Worm (Caenorhabditis elegans) whole organism, L1 larva: ENCODE measurements around the gene F08G2.4.
"Not testable (repeated sequence)": the region's sequence is repeated elsewhere in the genome, so short reads cannot be mapped to it uniquely, and the experiment has no call there.

Experiments used
- ama-1 ChIP-seq: fragments of 150-350 bp; optimal IDR thresholded peaks from 2 replicates; lab custom pipeline; 2014
- ceh-82 ChIP-seq, 3 experiments: fragments of 150-350 bp in 1 of 3; sonication (generic microtip) in 2 of 3; optimal IDR thresholded peaks; 2 replicates each; lab custom pipeline; 2014 to 2017; ENCODE audit warnings: missing biosample characterization in 3 of 3, missing genetic modification characterization in 3 of 3
- ceh-88 ChIP-seq: fragments of 200-800 bp; sonication (Bioruptor generic); IDR thresholded peaks from 2 replicates; pipeline ENCODE4 v1.3.6; 2022; ENCODE audit warnings: missing genetic modification characterization, missing compliant biosample characterization
- dpl-1 ChIP-seq, 3 experiments: fragments of 150-350 bp in 2 of 3; sonication (generic microtip) in 1 of 3; optimal IDR thresholded peaks; 2 replicates each; lab custom pipeline; 2014 to 2017; ENCODE audit warnings: missing biosample characterization in 3 of 3, missing genetic modification characterization in 3 of 3, missing genetic modification reagents in 3 of 3
- dsc-1 ChIP-seq: sonication (generic microtip); optimal IDR thresholded peaks from 2 replicates; lab custom pipeline; 2016; ENCODE audit warnings: mild to moderate bottlenecking, missing genetic modification characterization, missing compliant biosample characterization
- efl-1 ChIP-seq, 4 experiments: fragments of 150-350 bp; optimal IDR thresholded peaks in 3 of 4; peaks in 1 of 4; 1 replicate in 1 of 4; 2 replicates in 3 of 4; lab custom pipeline; 2014; ENCODE audit warnings: missing biosample characterization in 2 of 4, missing genetic modification characterization in 2 of 4, missing genetic modification reagents in 2 of 4
- efl-3 ChIP-seq: fragments of 200-800 bp; sonication (Bioruptor generic); optimal IDR thresholded peaks from 2 replicates; lab custom pipeline; 2018; ENCODE audit warnings: mild to moderate bottlenecking, missing genetic modification characterization, missing compliant biosample characterization
- elt-2 ChIP-seq: sonication (generic microtip); optimal IDR thresholded peaks from 2 replicates; lab custom pipeline; 2016; ENCODE audit warnings: missing genetic modification characterization, mild to moderate bottlenecking, inconsistent platforms, missing compliant biosample characterization, missing genetic modification reagents
- elt-3 ChIP-seq, 6 experiments: fragments of 150-350 bp in 1 of 6; sonication (generic microtip); optimal IDR thresholded peaks; 2 replicates each; lab custom pipeline; 2017 to 2018; ENCODE audit warnings: missing biosample characterization in 6 of 6, missing genetic modification characterization in 6 of 6, inconsistent platforms in 1 of 6
- fkh-8 ChIP-seq: sonication (generic microtip); optimal IDR thresholded peaks from 2 replicates; lab custom pipeline; 2016; ENCODE audit warnings: mild to moderate bottlenecking, missing genetic modification characterization, missing compliant biosample characterization
- fos-1 ChIP-seq: fragments of 150-350 bp; optimal IDR thresholded peaks from 2 replicates; lab custom pipeline; 2014; ENCODE audit warnings: missing biosample characterization, missing genetic modification characterization
- isw-1 ChIP-seq: fragments of 200-800 bp; sonication (Bioruptor generic); IDR thresholded peaks from 2 replicates; pipeline ENCODE4 v1.3.6; 2022; ENCODE audit warnings: missing genetic modification characterization, missing compliant biosample characterization
- jun-1 ChIP-seq: fragments of 150-350 bp; optimal IDR thresholded peaks from 2 replicates; lab custom pipeline; 2014; ENCODE audit warnings: missing biosample characterization, missing genetic modification reagents, missing genetic modification characterization
- lin-14 ChIP-seq: fragments of 200-800 bp; sonication (Bioruptor generic); optimal IDR thresholded peaks from 2 replicates; lab custom pipeline; 2018; ENCODE audit warnings: mild to moderate bottlenecking, missing genetic modification characterization, moderate library complexity, missing compliant biosample characterization
- lin-35 ChIP-seq, 2 experiments: fragments of 150-350 bp; optimal IDR thresholded peaks; 2 replicates each; lab custom pipeline; 2014; ENCODE audit warnings: missing biosample characterization in 2 of 2, missing genetic modification characterization in 2 of 2, missing genetic modification reagents in 2 of 2
- lin-39 ChIP-seq: fragments of 150-350 bp; optimal IDR thresholded peaks from 2 replicates; lab custom pipeline; 2014; ENCODE audit warnings: missing biosample characterization, missing genetic modification reagents, missing genetic modification characterization
- lir-3 ChIP-seq: sonication (generic microtip); optimal IDR thresholded peaks from 2 replicates; lab custom pipeline; 2016; ENCODE audit warnings: mild to moderate bottlenecking, missing genetic modification characterization, moderate library complexity, missing compliant biosample characterization; ENCODE audit not compliant: poor library complexity
- lsy-2 ChIP-seq, 2 experiments: fragments of 150-350 bp; optimal IDR thresholded peaks; 2 replicates each; lab custom pipeline; 2014; ENCODE audit warnings: missing biosample characterization in 2 of 2, missing genetic modification characterization in 2 of 2
- mep-1 ChIP-seq: fragments of 150-350 bp; optimal IDR thresholded peaks from 2 replicates; lab custom pipeline; 2014; ENCODE audit warnings: missing biosample characterization, missing genetic modification characterization
- nhr-11 ChIP-seq: fragments of 150-350 bp; optimal IDR thresholded peaks from 2 replicates; lab custom pipeline; 2014; ENCODE audit warnings: missing biosample characterization, missing genetic modification characterization
- nhr-19 ChIP-seq: fragments of 200-800 bp; sonication (Bioruptor generic); conservative IDR thresholded peaks from 2 replicates; pipeline ENCODE4 v1.3.6; 2022; ENCODE audit warnings: missing genetic modification characterization, missing compliant biosample characterization
- nhr-20 ChIP-seq: sonication (generic microtip); optimal IDR thresholded peaks from 2 replicates; lab custom pipeline; 2016; ENCODE audit warnings: mild to moderate bottlenecking, missing genetic modification characterization, missing compliant biosample characterization
- nhr-47 ChIP-seq: sonication (generic microtip); optimal IDR thresholded peaks from 2 replicates; lab custom pipeline; 2016; ENCODE audit warnings: mild to moderate bottlenecking, missing genetic modification characterization, moderate library complexity, missing compliant biosample characterization
- nhr-71 ChIP-seq: sonication (generic microtip); optimal IDR thresholded peaks from 2 replicates; lab custom pipeline; 2016; ENCODE audit warnings: mild to moderate bottlenecking, missing genetic modification characterization, moderate library complexity, missing compliant biosample characterization
- nhr-77 ChIP-seq: fragments of 150-350 bp; optimal IDR thresholded peaks from 2 replicates; lab custom pipeline; 2014; ENCODE audit warnings: missing biosample characterization, missing genetic modification characterization
- nhr-85 ChIP-seq: sonication (generic microtip); peaks from one replicate; lab custom pipeline; 2016; ENCODE audit warnings: missing genetic modification characterization, inconsistent platforms, missing compliant biosample characterization
- nhr-90 ChIP-seq: sonication (generic microtip); optimal IDR thresholded peaks from 2 replicates; lab custom pipeline; 2016; ENCODE audit warnings: mild to moderate bottlenecking, missing genetic modification characterization, missing compliant biosample characterization; ENCODE audit not compliant: poor library complexity
- pqm-1 ChIP-seq: sonication (generic microtip); optimal IDR thresholded peaks from 3 replicates; lab custom pipeline; 2017; ENCODE audit warnings: missing biosample characterization, missing genetic modification characterization
- rnt-1 ChIP-seq: sonication (generic microtip); optimal IDR thresholded peaks from 2 replicates; lab custom pipeline; 2016; ENCODE audit warnings: mild to moderate bottlenecking, missing genetic modification characterization, moderate library complexity, missing compliant biosample characterization
- skn-1 ChIP-seq: fragments of 150-350 bp; optimal IDR thresholded peaks from 2 replicates; lab custom pipeline; 2014; ENCODE audit warnings: missing biosample characterization, missing genetic modification characterization
- snpc-4 ChIP-seq: fragments of 150-350 bp; optimal IDR thresholded peaks from 2 replicates; lab custom pipeline; 2014; ENCODE audit warnings: missing biosample characterization, missing genetic modification characterization
- snu-23 ChIP-seq: sonication (generic microtip); optimal IDR thresholded peaks from 2 replicates; lab custom pipeline; 2016; ENCODE audit warnings: missing genetic modification characterization, missing compliant biosample characterization
- sox-4 ChIP-seq: sonication (generic microtip); optimal IDR thresholded peaks from 2 replicates; lab custom pipeline; 2016; ENCODE audit warnings: missing genetic modification characterization, missing compliant biosample characterization
- sup-37 ChIP-seq: fragments of 200-800 bp; sonication (Bioruptor generic); optimal IDR thresholded peaks from 2 replicates; lab custom pipeline; 2018; ENCODE audit warnings: mild to moderate bottlenecking, missing genetic modification characterization, missing compliant biosample characterization
- swsn-7 ChIP-seq: sonication (generic microtip); optimal IDR thresholded peaks from 2 replicates; lab custom pipeline; 2016; ENCODE audit warnings: missing genetic modification characterization, missing compliant biosample characterization
- tbx-2 ChIP-seq: sonication (generic microtip); optimal IDR thresholded peaks from 2 replicates; lab custom pipeline; 2016; ENCODE audit warnings: missing genetic modification characterization, missing compliant biosample characterization
- unc-130 ChIP-seq: fragments of 150-350 bp; optimal IDR thresholded peaks from 2 replicates; lab custom pipeline; 2017; ENCODE audit warnings: missing biosample characterization, missing genetic modification characterization, inconsistent platforms
- unc-86 ChIP-seq: sonication (generic microtip); optimal IDR thresholded peaks from 2 replicates; lab custom pipeline; 2016; ENCODE audit warnings: missing genetic modification characterization, missing compliant biosample characterization
- xbp-1 ChIP-seq: sonication (generic microtip); optimal IDR thresholded peaks from 2 replicates; lab custom pipeline; 2016; ENCODE audit warnings: missing genetic modification characterization, missing compliant biosample characterization
- ztf-11 ChIP-seq, 2 experiments: sonication (generic microtip); optimal IDR thresholded peaks; 2 replicates each; lab custom pipeline; 2016 to 2017; ENCODE audit warnings: missing genetic modification characterization in 2 of 2, missing biosample characterization in 1 of 2, missing compliant biosample characterization in 1 of 2

F08G2.4 gene

DNA sequence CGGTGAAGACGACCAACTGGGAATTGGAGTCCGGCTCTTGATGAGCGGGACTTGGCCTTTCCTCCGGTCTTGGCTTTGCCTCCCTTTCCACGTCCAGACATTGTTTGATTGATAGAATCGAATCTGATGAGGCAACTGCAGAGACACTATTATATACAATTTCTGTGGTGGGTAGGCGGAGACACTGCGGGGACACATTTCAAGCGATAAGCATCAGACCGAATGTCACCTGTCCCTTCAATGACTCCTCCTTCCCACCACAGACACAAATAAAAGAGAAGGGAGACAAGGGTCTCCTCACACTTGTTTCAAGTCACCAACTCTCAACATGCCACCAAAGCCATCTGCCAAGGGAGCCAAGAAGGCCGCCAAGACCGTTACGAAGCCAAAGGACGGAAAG lies 12.4 kb upstream of the F08G2.4 start, which contains the start of gene his-16:
his-16 (minus strand) TSS at position 101 of the 400 bp plus-strand sequence.
- TF ChIP-seq sup-37 (GFP tag; lab: Kevin White, UChicago); pqm-1; nhr-11 (tag; lab: Kevin White, UChicago): not testable (repeated sequence)

DNA sequence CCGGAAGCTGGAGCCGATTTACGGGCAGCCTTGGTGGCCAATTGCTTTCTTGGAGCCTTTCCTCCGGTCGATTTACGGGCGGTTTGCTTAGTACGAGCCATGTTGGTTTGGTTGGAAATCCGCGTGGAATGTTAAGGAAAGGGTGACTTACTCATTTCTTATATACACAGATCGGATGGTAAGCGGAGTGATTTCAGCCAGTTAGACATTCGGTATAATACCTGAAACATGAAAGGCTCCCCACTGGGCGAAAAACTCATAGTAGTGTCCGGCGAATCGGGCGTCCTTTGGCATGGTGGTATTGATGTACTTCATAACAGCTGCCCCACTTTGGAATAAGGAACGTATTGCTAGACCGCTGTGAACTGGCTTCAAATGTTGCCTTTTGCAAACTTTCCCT lies 1.8 kb upstream of the F08G2.4 start, which contains the start of gene his-42:
his-42 (minus strand) TSS at position 101 of the 400 bp plus-strand sequence.
- no peak for TF ChIP-seq unc-130 (tag; lab: Kevin White, UChicago)
- no peak for TF ChIP-seq isw-1 (GFP tag; lab: Robert Waterston, UW)
- TF ChIP-seq sox-4 (tag; lab: Kevin White, UChicago) = no peak
- TF ChIP-seq, all 84 proteins: peak for 0

DNA sequence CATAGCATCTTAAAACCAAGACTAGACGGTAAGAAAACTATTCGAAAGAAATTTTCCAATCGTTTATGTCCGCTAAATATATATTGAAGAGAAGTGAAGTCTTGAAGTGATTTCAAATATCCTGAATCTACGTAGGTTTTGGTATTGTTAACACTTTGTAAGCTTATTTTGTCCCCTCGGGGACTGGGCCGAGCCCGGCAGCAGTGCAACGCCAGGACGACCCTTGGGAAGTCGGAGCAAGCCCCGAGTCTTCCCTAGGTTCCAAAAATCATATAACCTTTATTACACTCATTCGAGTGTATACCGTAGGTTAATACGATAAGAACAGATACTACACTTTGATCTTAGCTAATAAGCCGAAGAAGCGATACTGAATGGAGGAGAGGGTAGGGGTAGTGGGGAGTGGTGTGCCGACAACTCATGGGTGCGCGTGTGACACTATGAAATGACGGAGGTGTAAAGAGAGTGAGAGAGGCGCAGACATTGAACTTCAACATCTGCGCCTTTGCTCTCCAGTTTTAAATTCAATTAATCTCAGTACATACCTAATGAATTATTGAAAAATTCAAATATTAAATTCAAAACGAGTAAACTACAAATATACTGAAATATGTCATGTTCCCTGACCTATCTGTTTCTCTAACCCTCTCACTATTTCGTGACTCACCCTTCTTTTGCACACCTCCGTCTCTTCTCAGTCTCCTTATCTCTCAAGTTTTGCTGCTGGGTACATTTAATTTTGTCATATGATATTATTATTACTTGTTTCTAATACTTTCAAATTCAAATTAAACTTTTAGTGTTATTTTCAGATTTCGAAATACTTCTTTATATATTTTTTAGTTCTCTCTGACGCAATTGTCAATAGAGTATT lies 1.0 kb upstream of the F08G2.4 start:
- TF ChIP-seq lsy-2 (tag; optimal IDR thresholded peaks at IDR 0.05; lab: Kevin White, UChicago) (peak in 1 of 2 experiments; percentile 40), fos-1 (tag; lab: Kevin White, UChicago) (peak; percentile 17), snpc-4 (peak; percentile 96), ztf-11 (tag; optimal IDR thresholded peaks at IDR 0.05; lab: Kevin White, UChicago) (peak in 1 of 2 experiments; percentile 3), fkh-8 (tag; lab: Kevin White, UChicago) (peak; percentile 63), sup-37 (GFP tag; lab: Kevin White, UChicago) (peak; percentile 3), elt-2 (tag; lab: Kevin White, UChicago) (peak; percentile 32), ceh-82 (tag; optimal IDR thresholded peaks at IDR 0.05; lab: Kevin White, UChicago) (peak in 1 of 3 experiments; percentile 9), dsc-1 (tag; lab: Kevin White, UChicago) (peak; percentile 18), nhr-77 (peak; percentile 77), mep-1 (tag; lab: Kevin White, UChicago) (peak; percentile 45), efl-1 (optimal IDR thresholded peaks at IDR 0.05; lab: Kevin White, UChicago) (peak; percentile 8 to 46), efl-1 (GFP tag; optimal IDR thresholded peaks at IDR 0.05 in 1 of 2; lab: Kevin White, UChicago) (peak; percentile 46 to 75), lin-39 (peak; percentile 27), nhr-71 (tag; lab: Kevin White, UChicago) (peak; percentile 66), nhr-19 (GFP tag; lab: Robert Waterston, UW) (peak; percentile 83), swsn-7 (peak; percentile 45), efl-3 (GFP tag; lab: Kevin White, UChicago) (peak; percentile 9), nhr-85 (peak; percentile 92), isw-1 (GFP tag; lab: Robert Waterston, UW) (0 out of 2 replicates have a peak, but pooled peaks have one; percentile 6), nhr-90 (tag; lab: Kevin White, UChicago) (peak; percentile 83), nhr-20 (peak; percentile 55), skn-1 (tag; lab: Kevin White, UChicago) (peak; percentile 53), lin-14 (GFP tag; lab: Kevin White, UChicago) (peak; percentile 74), jun-1 (tag; lab: Kevin White, UChicago) (peak; percentile 17), lir-3 (tag; lab: Kevin White, UChicago) (peak; percentile 54), unc-86 (peak; percentile 27), ceh-88 (GFP tag; lab: Robert Waterston, UW) (0 out of 2 replicates have a peak, but pooled peaks have one; percentile 30), xbp-1 (peak; percentile 35), elt-3 (tag; optimal IDR thresholded peaks at IDR 0.05; lab: Kevin White, UChicago) (peak in 2 of 6 experiments; percentile 43 to 70), dpl-1 (GFP tag; optimal IDR thresholded peaks at IDR 0.05; lab: Kevin White, UChicago) (peak in 1 of 3 experiments; percentile 26), rnt-1 (peak; percentile 49), lin-35 (GFP tag; optimal IDR thresholded peaks at IDR 0.05; lab: Kevin White, UChicago) (peak in 1 of 2 experiments; percentile 42), tbx-2 (peak; percentile 10), snu-23 (GFP tag; lab: Kevin White, UChicago) (peak; percentile 63), nhr-47 (tag; lab: Kevin White, UChicago) (peak; percentile 70), ama-1 (lab: Kevin White, UChicago) (peak; percentile 37)
